Worm (Caenorhabditis elegans) whole organism, late embryonic: ENCODE data around the gene F01D5.8.

ENCODE experiments used
- C38D4.7 ChIP-seq: fragments of 200-800 bp; sonication (Bioruptor generic); optimal IDR thresholded peaks from 2 replicates; lab custom pipeline; 2018; ENCODE audit warnings: mild to moderate bottlenecking, missing genetic modification characterization, moderate library complexity, missing compliant biosample characterization
- F13H6.1 ChIP-seq: sonication (generic microtip); optimal IDR thresholded peaks from 2 replicates; lab custom pipeline; 2016; ENCODE audit warnings: missing genetic modification characterization, missing compliant biosample characterization
- Y22D7AL.16 ChIP-seq: sonication (generic microtip); optimal IDR thresholded peaks from 2 replicates; lab custom pipeline; 2016; ENCODE audit warnings: missing genetic modification characterization, missing compliant biosample characterization
- ama-1 ChIP-seq: fragments of 150-350 bp; optimal IDR thresholded peaks from 2 replicates; lab custom pipeline; 2014
- ceh-14 ChIP-seq: sonication (generic microtip); optimal IDR thresholded peaks from 2 replicates; lab custom pipeline; 2016; ENCODE audit warnings: missing genotype, missing genetic modification characterization, missing compliant biosample characterization
- ceh-18 ChIP-seq: sonication (generic microtip); optimal IDR thresholded peaks from 2 replicates; lab custom pipeline; 2016; ENCODE audit warnings: missing genetic modification characterization, missing compliant biosample characterization
- ceh-24 ChIP-seq: sonication (generic microtip); optimal IDR thresholded peaks from 2 replicates; lab custom pipeline; 2016; ENCODE audit warnings: mild to moderate bottlenecking, missing genetic modification characterization, missing compliant biosample characterization
- ceh-30 ChIP-seq: fragments of 150-350 bp; optimal IDR thresholded peaks from 2 replicates; lab custom pipeline; 2014; ENCODE audit warnings: missing biosample characterization, missing genetic modification characterization
- ceh-31 ChIP-seq: sonication (generic microtip); optimal IDR thresholded peaks from 2 replicates; lab custom pipeline; 2016; ENCODE audit warnings: missing genetic modification characterization, missing compliant biosample characterization
- ceh-45 ChIP-seq: fragments of 200-800 bp; sonication (Bioruptor generic); IDR thresholded peaks from 2 replicates; pipeline ENCODE4 v1.3.6; 2022; ENCODE audit warnings: missing genetic modification reagents, missing genetic modification characterization, missing compliant biosample characterization
- ceh-48 ChIP-seq: sonication (generic microtip); optimal IDR thresholded peaks from 2 replicates; lab custom pipeline; 2016; ENCODE audit warnings: missing genetic modification characterization, inconsistent platforms, missing compliant biosample characterization
- ceh-9 ChIP-seq: sonication (generic microtip); optimal IDR thresholded peaks from 2 replicates; lab custom pipeline; 2016; ENCODE audit warnings: mild to moderate bottlenecking, missing genetic modification characterization, inconsistent platforms, missing compliant biosample characterization
- che-1 ChIP-seq: sonication (generic microtip); optimal IDR thresholded peaks from 2 replicates; lab custom pipeline; 2016; ENCODE audit warnings: mild to moderate bottlenecking, missing genetic modification characterization, missing compliant biosample characterization
- dmd-4 ChIP-seq: sonication (generic microtip); optimal IDR thresholded peaks from 2 replicates; lab custom pipeline; 2016; ENCODE audit warnings: borderline replicate concordance, missing genetic modification characterization, missing compliant biosample characterization
- dve-1 ChIP-seq: sonication (generic microtip); optimal IDR thresholded peaks from 2 replicates; lab custom pipeline; 2017; ENCODE audit warnings: antibody characterized with exemption, mild to moderate bottlenecking, missing genetic modification characterization, missing compliant biosample characterization
- elt-2 ChIP-seq: sonication (generic microtip); optimal IDR thresholded peaks from 2 replicates; lab custom pipeline; 2016; ENCODE audit warnings: missing genetic modification reagents, missing genetic modification characterization, missing compliant biosample characterization
- eyg-1 ChIP-seq: sonication (generic microtip); optimal IDR thresholded peaks from 2 replicates; lab custom pipeline; 2016; ENCODE audit warnings: missing genotype, missing genetic modification characterization, missing compliant biosample characterization
- fax-1 ChIP-seq: sonication (generic microtip); optimal IDR thresholded peaks from 2 replicates; lab custom pipeline; 2016; ENCODE audit warnings: missing genotype, missing genetic modification characterization, missing compliant biosample characterization
- fkh-10 ChIP-seq: fragments of 150-350 bp; optimal IDR thresholded peaks from 2 replicates; lab custom pipeline; 2014; ENCODE audit warnings: missing biosample characterization, missing genetic modification reagents, missing genetic modification characterization
- hlh-30 ChIP-seq: sonication (generic microtip); optimal IDR thresholded peaks from 2 replicates; lab custom pipeline; 2017; ENCODE audit warnings: antibody characterized with exemption, missing genetic modification characterization, missing compliant biosample characterization; ENCODE audit not compliant: insufficient read depth
- hlh-8 ChIP-seq: sonication (generic microtip); optimal IDR thresholded peaks from 2 replicates; lab custom pipeline; 2016; ENCODE audit warnings: missing genotype, missing genetic modification characterization, missing compliant biosample characterization
- lim-6 ChIP-seq: sonication (generic microtip); optimal IDR thresholded peaks from 2 replicates; lab custom pipeline; 2016; ENCODE audit warnings: missing genetic modification characterization, missing compliant biosample characterization
- madf-2 ChIP-seq: sonication (generic microtip); optimal IDR thresholded peaks from 2 replicates; lab custom pipeline; 2017; ENCODE audit warnings: missing genetic modification characterization, missing compliant biosample characterization
- mec-3 ChIP-seq: sonication (generic microtip); optimal IDR thresholded peaks from 2 replicates; lab custom pipeline; 2016; ENCODE audit warnings: borderline replicate concordance, missing genetic modification characterization, missing compliant biosample characterization
- nhr-11 ChIP-seq: fragments of 150-350 bp; optimal IDR thresholded peaks from 2 replicates; lab custom pipeline; 2014; ENCODE audit warnings: missing biosample characterization, missing genetic modification characterization
- nhr-232 ChIP-seq: sonication (generic microtip); optimal IDR thresholded peaks from 2 replicates; lab custom pipeline; 2016; ENCODE audit warnings: missing genetic modification characterization, missing compliant biosample characterization
- odd-2 ChIP-seq: sonication (generic microtip); optimal IDR thresholded peaks from 2 replicates; lab custom pipeline; 2017; ENCODE audit warnings: antibody characterized with exemption, mild to moderate bottlenecking, missing genetic modification characterization, missing compliant biosample characterization
- pag-3 ChIP-seq: sonication (generic microtip); optimal IDR thresholded peaks from 2 replicates; lab custom pipeline; 2016; ENCODE audit warnings: missing compliant biosample characterization, missing genetic modification characterization, borderline replicate concordance
- pat-9 ChIP-seq: fragments of 200-800 bp; sonication (Bioruptor generic); optimal IDR thresholded peaks from 2 replicates; lab custom pipeline; 2018; ENCODE audit warnings: mild to moderate bottlenecking, missing genetic modification characterization, moderate library complexity, missing compliant biosample characterization
- pax-1 ChIP-seq: fragments of 150-350 bp; optimal IDR thresholded peaks from 2 replicates; lab custom pipeline; 2014; ENCODE audit warnings: missing biosample characterization, missing genetic modification characterization
- pha-4 ChIP-seq: fragments of 150-350 bp; optimal IDR thresholded peaks from 2 replicates; lab custom pipeline; 2018; ENCODE audit warnings: missing biosample characterization, missing genetic modification reagents, missing genetic modification characterization
- pqm-1 ChIP-seq: sonication (generic microtip); optimal IDR thresholded peaks from 2 replicates; lab custom pipeline; 2016; ENCODE audit warnings: missing genetic modification characterization, missing compliant biosample characterization
- ref-2 ChIP-seq: sonication (generic microtip); optimal IDR thresholded peaks from 2 replicates; lab custom pipeline; 2016; ENCODE audit warnings: missing genetic modification characterization, missing compliant biosample characterization
- rnt-1 ChIP-seq: sonication (generic microtip); optimal IDR thresholded peaks from 2 replicates; lab custom pipeline; 2016; ENCODE audit warnings: missing genetic modification characterization, missing compliant biosample characterization
- sdc-2 ChIP-seq: sonication (generic microtip); optimal IDR thresholded peaks from 2 replicates; lab custom pipeline; 2016; ENCODE audit warnings: missing genotype, missing genetic modification characterization, missing compliant biosample characterization
- sox-2 ChIP-seq: fragments of 200-800 bp; sonication (Bioruptor generic); IDR thresholded peaks from 2 replicates; pipeline ENCODE4 v1.3.6; 2022; ENCODE audit warnings: missing genetic modification reagents, missing genetic modification characterization, missing compliant biosample characterization
- ttx-3 ChIP-seq: sonication (generic microtip); optimal IDR thresholded peaks from 2 replicates; lab custom pipeline; 2016; ENCODE audit warnings: missing genetic modification reagents, missing genetic modification characterization, missing compliant biosample characterization
- unc-3 ChIP-seq, 2 experiments: fragments of 200-800 bp in 1 of 2; sonication (Bioruptor generic) in 1 of 2; sonication (generic microtip) in 1 of 2; conservative IDR thresholded peaks in 1 of 2; optimal IDR thresholded peaks in 1 of 2; 2 replicates each; pipeline versions ENCODE4 v1.3.6 to Lab custom; 2016 to 2022; ENCODE audit warnings: missing compliant biosample characterization in 2 of 2, missing genetic modification characterization in 2 of 2, missing genetic modification reagents in 1 of 2
- unc-55 ChIP-seq: sonication (generic microtip); optimal IDR thresholded peaks from 2 replicates; lab custom pipeline; 2017; ENCODE audit warnings: missing biosample characterization, missing genetic modification reagents, missing genetic modification characterization
- unc-86 ChIP-seq: sonication (generic microtip); optimal IDR thresholded peaks from 2 replicates; lab custom pipeline; 2016; ENCODE audit warnings: missing genetic modification characterization, missing compliant biosample characterization
- zip-5 ChIP-seq: sonication (generic microtip); optimal IDR thresholded peaks from 2 replicates; lab custom pipeline; 2016; ENCODE audit warnings: missing genetic modification characterization, missing compliant biosample characterization
- ztf-16 ChIP-seq: sonication (generic microtip); optimal IDR thresholded peaks from 2 replicates; lab custom pipeline; 2017; ENCODE audit warnings: missing genetic modification characterization, missing compliant biosample characterization

The F01D5.8 gene

ce11 chrII:13968979-13969378 lies 41.5 kb upstream of the F01D5.8 start, which contains the start of gene sre-43:
Gene sre-43 (minus strand): TSS chrII:13969079.
- TF ChIP-seq ttx-3 (tag; lab: Kevin White, UChicago) = no peak
- no peak for TF ChIP-seq unc-3 (GFP tag; conservative IDR thresholded peaks at IDR 0.05; lab: Robert Waterston, UW)
- TF ChIP-seq unc-3 (tag; optimal IDR thresholded peaks at IDR 0.05; lab: Kevin White, UChicago) = no peak
- no peak for TF ChIP-seq ceh-31 (tag; lab: Kevin White, UChicago)
- no peak for TF ChIP-seq che-1 (tag; lab: Kevin White, UChicago)
- TF ChIP-seq elt-2 (tag; lab: Kevin White, UChicago) = no peak
- no peak for TF ChIP-seq mec-3 (tag; lab: Kevin White, UChicago)
- TF ChIP-seq hlh-30 (tag; lab: Kevin White, UChicago) = no peak
- no peak for TF ChIP-seq C38D4.7
- TF ChIP-seq ceh-45 (GFP tag; lab: Robert Waterston, UW) = no peak
- no peak for TF ChIP-seq ceh-14 (tag; lab: Kevin White, UChicago)
- TF ChIP-seq pag-3 (tag; lab: Kevin White, UChicago) = no peak
- TF ChIP-seq lim-6 (tag; lab: Kevin White, UChicago) = no peak
- no peak for TF ChIP-seq fax-1
- TF ChIP-seq dmd-4 (tag; lab: Kevin White, UChicago) = no peak
- no peak for TF ChIP-seq ceh-24

- TF ChIP-seq ztf-16 (tag; lab: Kevin White, UChicago) = no peak
- TF ChIP-seq eyg-1 = no peak
Observed at ce11 chrII:13972199-13972598, 38.3 kb upstream of the F01D5.8 start.

- TF ChIP-seq ref-2 (no peak), ceh-9 (tag; lab: Kevin White, UChicago) (no peak), unc-55 (GFP tag; lab: Kevin White, UChicago) (no peak), fax-1 (no peak), dve-1 (tag; lab: Kevin White, UChicago) (no peak), unc-3 (GFP tag; conservative IDR thresholded peaks at IDR 0.05; lab: Robert Waterston, UW) (no peak), unc-3 (tag; optimal IDR thresholded peaks at IDR 0.05; lab: Kevin White, UChicago) (no peak), pax-1 (tag; lab: Kevin White, UChicago) (no peak), C38D4.7 (no peak), elt-2 (tag; lab: Kevin White, UChicago) (no peak), pha-4 (tag; lab: Kevin White, UChicago) (no peak), nhr-11 (no peak), ceh-30 (tag; lab: Kevin White, UChicago) (no peak), ztf-16 (tag; lab: Kevin White, UChicago) (no peak), dmd-4 (tag; lab: Kevin White, UChicago) (no peak), ama-1 (no peak), eyg-1 (no peak), ceh-48 (no peak), rnt-1 (tag; lab: Kevin White, UChicago) (no peak), F13H6.1 (tag; lab: Kevin White, UChicago) (no peak), zip-5 (no peak)
Observed at ce11 chrII:13973514-13973913, 37.0 kb upstream of the F01D5.8 start, which contains the start of gene Y39G8B.1. Gene Y39G8B.1 (minus strand): TSS chrII:13973812.

- TF ChIP-seq ceh-18 (tag; lab: Kevin White, UChicago) (no peak), dve-1 (tag; lab: Kevin White, UChicago) (peak; percentile 45)
Observed at ce11 chrII:13974136-13974535, 36.4 kb upstream of the F01D5.8 start.

- no peak for TF ChIP-seq sox-2 (GFP tag; lab: Robert Waterston, UW)
- TF ChIP-seq elt-2 (tag; lab: Kevin White, UChicago) = peak; percentile 59
- no peak for TF ChIP-seq zip-5
- peak; percentile 9 for TF ChIP-seq sdc-2 (tag; lab: Kevin White, UChicago)
- no peak for TF ChIP-seq unc-55 (GFP tag; lab: Kevin White, UChicago)
- TF ChIP-seq madf-2 (tag; lab: Kevin White, UChicago) = peak; percentile 41
- TF ChIP-seq eyg-1 = peak; percentile 2
- TF ChIP-seq hlh-8 (tag; lab: Kevin White, UChicago) = no peak
- TF ChIP-seq fkh-10 (GFP tag; lab: Kevin White, UChicago) = no peak
- TF ChIP-seq lim-6 (tag; lab: Kevin White, UChicago) = no peak
- peak; percentile 59 for TF ChIP-seq dve-1 (tag; lab: Kevin White, UChicago)
- TF ChIP-seq hlh-30 (tag; lab: Kevin White, UChicago) = peak; percentile 32
- TF ChIP-seq pag-3 (tag; lab: Kevin White, UChicago) = peak; percentile 12
- TF ChIP-seq pqm-1 = no peak
- no peak for TF ChIP-seq pax-1 (tag; lab: Kevin White, UChicago)
- TF ChIP-seq odd-2 (tag; lab: Kevin White, UChicago) = no peak
- no peak for TF ChIP-seq F13H6.1 (tag; lab: Kevin White, UChicago)
- no peak for TF ChIP-seq mec-3 (tag; lab: Kevin White, UChicago)
- no peak for TF ChIP-seq Y22D7AL.16 (tag; lab: Kevin White, UChicago)
- TF ChIP-seq unc-86 = peak; percentile 2
- no peak for TF ChIP-seq unc-3 (GFP tag; conservative IDR thresholded peaks at IDR 0.05; lab: Robert Waterston, UW)
- TF ChIP-seq unc-3 (tag; optimal IDR thresholded peaks at IDR 0.05; lab: Kevin White, UChicago) = no peak
- TF ChIP-seq dmd-4 (tag; lab: Kevin White, UChicago) = no peak
- no peak for TF ChIP-seq nhr-232 (tag; lab: Kevin White, UChicago)
- TF ChIP-seq pat-9 (tag; lab: Kevin White, UChicago) = peak; percentile 8
Observed at ce11 chrII:13976161-13976560, 34.3 kb upstream of the F01D5.8 start, which contains the start of gene Y39G8B.2. Gene Y39G8B.2 (minus strand): TSS chrII:13976221.
